Worm (Caenorhabditis elegans) whole organism, mixed stage, embryonic: ENCODE measurements around the gene F46C3.6.

Source experiments
- nhr-237 ChIP-seq: fragments of 150-350 bp; optimal IDR thresholded peaks from 2 replicates; lab custom pipeline; 2014; ENCODE audit warnings: missing biosample characterization, missing genetic modification characterization
- pha-4 ChIP-seq: fragments of 150-350 bp; optimal IDR thresholded peaks from 2 replicates; lab custom pipeline; 2018; ENCODE audit warnings: missing biosample characterization, missing genetic modification reagents, missing genetic modification characterization
- snpc-4 ChIP-seq: fragments of 150-350 bp; optimal IDR thresholded peaks from 2 replicates; lab custom pipeline; 2014; ENCODE audit warnings: missing biosample characterization, missing genetic modification characterization
- unc-62 ChIP-seq: fragments of 150-350 bp; optimal IDR thresholded peaks from 2 replicates; lab custom pipeline; 2014; ENCODE audit warnings: missing biosample characterization, missing genetic modification reagents, missing genetic modification characterization

- no peak for TF ChIP-seq pha-4
- TF ChIP-seq unc-62 (GFP tag; lab: Kevin White, UChicago): no peak
- TF ChIP-seq nhr-237 (tag; lab: Kevin White, UChicago): no peak
- no peak for TF ChIP-seq snpc-4
Observed at ce11 chrX:11433488-11433887, 13.6 kb upstream of the F46C3.6 start, which contains the start of gene hum-4.
